Fruit fly (Drosophila melanogaster) S2 (cell line): ENCODE data around the gene eIF3e.

Source experiments
- CG8478 ChIP-seq: fragments of >200 bp; optimal IDR thresholded peaks from 2 replicates; lab custom pipeline; 2018
- CTCF ChIP-seq, 2 experiments: fragments of >200 bp; optimal IDR thresholded peaks; 2 replicates each; lab custom pipeline; 2018

DNA sequence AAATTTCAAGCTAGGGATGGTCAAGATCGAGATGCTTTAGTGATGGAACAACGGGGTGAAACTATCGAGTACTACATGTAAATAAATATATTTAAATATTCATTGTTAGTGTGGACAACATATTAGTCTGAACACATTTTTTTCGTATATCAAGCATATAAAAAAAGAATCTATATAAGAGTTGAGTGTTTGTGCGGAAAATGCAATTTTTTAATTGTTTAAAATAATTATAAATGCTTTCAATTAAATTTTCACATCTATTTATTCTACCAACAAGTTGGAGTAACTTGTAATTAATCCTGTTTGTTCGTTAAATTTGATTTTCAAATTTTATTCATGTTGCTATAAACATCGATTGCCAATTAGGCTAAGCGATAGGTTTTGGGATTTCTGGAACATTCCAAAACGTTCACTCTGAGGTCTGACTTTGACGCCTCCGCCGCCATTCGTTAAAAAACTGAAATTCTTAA is 7.0 kb downstream of the eIF3e start, which contains the start of the genes mus302 and CG9705:
- TF ChIP-seq CG8478 (lab: Kevin White, UChicago) (no peak), CTCF (optimal IDR thresholded peaks at IDR 0.05; lab: Kevin White, UChicago) (no peak)
